Fruit fly (Drosophila melanogaster): ENCODE data around the gene msi.

The msi gene

DNA sequence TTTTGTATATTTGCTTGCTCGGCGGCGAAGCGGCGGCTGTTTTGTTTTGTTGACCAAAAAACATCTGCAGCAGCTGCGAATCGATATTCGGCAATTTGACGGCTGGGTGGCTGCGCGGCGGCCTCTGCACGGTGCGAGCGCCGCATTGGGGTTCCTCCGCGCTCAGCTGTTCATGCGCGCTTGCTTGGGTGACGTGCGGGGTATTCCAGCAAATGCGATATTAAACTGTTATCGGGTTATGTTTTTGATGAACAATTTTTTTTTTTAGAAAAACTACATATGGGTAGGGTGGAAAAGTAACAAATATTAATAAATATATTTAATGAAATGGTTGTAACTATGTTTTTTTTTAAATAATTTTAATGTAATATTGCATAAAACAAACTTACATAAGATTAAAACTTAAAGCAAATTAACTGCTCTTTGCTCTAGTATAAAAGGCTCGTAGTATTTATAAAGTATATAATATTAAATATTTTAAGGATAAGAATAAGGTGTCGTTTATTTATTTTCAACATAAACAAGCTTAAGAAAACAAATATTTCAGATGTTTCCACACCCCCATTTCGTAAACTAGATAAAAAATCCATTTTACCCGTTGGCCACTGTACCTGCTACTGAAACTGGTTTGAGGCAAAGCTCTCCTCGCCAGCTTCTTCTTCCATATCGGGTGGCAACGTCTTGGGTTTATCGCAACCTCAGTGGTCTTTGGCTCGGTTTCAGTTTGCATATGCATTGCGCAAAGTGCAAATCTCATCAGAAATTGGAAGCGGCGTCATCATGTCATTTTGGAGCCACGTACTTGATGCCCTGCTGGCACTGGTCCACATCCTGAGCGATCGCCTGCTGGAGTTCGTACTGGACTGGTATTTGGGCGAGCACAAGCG, 24.9 kb upstream of the msi start, which contains the start of the genes Gnpat and CG5112 (continued):
- TF ChIP-seq CG2120 (GFP tag; optimal IDR thresholded peaks at IDR 0.05), result peak; percentile 79
- TF ChIP-seq CG13424 (tag; optimal IDR thresholded peaks at IDR 0.05), result peak; percentile 86
- TF ChIP-seq ERR (GFP tag; optimal IDR thresholded peaks at IDR 0.05), result no peak
- TF ChIP-seq lbe (GFP tag; optimal IDR thresholded peaks at IDR 0.05), result no peak
- peak; percentile 49 for TF ChIP-seq CG9727 (GFP tag; optimal IDR thresholded peaks at IDR 0.05)
- TF ChIP-seq CG2202 (tag; optimal IDR thresholded peaks at IDR 0.05), result no peak
- peak; percentile 80 for TF ChIP-seq stwl (tag; optimal IDR thresholded peaks at IDR 0.05)
- TF ChIP-seq CG12769 (tag; optimal IDR thresholded peaks at IDR 0.05), result peak; percentile 50
- peak; percentile 50 for TF ChIP-seq az2 (GFP tag; optimal IDR thresholded peaks at IDR 0.05)
- TF ChIP-seq chinmo (GFP tag; IDR thresholded peaks at IDR 0.05; ENCODE audit: partially characterized antibody), result no peak
- no peak for TF ChIP-seq jing (GFP tag; optimal IDR thresholded peaks at IDR 0.05)
- TF ChIP-seq HLHmδ (GFP tag; optimal IDR thresholded peaks at IDR 0.05), result peak; percentile 78
- TF ChIP-seq CG10979 (tag; optimal IDR thresholded peaks at IDR 0.05), result peak; percentile 37
- peak; percentile 48 for TF ChIP-seq nau (GFP tag; optimal IDR thresholded peaks at IDR 0.05)
- TF ChIP-seq CG7271 (tag; optimal IDR thresholded peaks at IDR 0.05), result no peak
- peak; percentile 25 for TF ChIP-seq CG6254 (GFP tag; optimal IDR thresholded peaks at IDR 0.05)
- TF ChIP-seq CG32772 (GFP tag; IDR thresholded peaks at IDR 0.05), result peak; percentile 40
- TF ChIP-seq Six4 (GFP tag; optimal IDR thresholded peaks at IDR 0.05), result peak; percentile 36
- peak; percentile 50 for TF ChIP-seq CG7786 (GFP tag; optimal IDR thresholded peaks at IDR 0.05)
- TF ChIP-seq vfl (GFP tag; optimal IDR thresholded peaks at IDR 0.05), result peak; percentile 14
- 0 out of 2 replicates have a peak, but pooled peaks have one; percentile 16 for TF ChIP-seq Poxn (GFP tag; IDR thresholded peaks at IDR 0.05)
- TF ChIP-seq row (GFP tag; IDR thresholded peaks at IDR 0.05), result peak; percentile 92
- TF ChIP-seq sr (GFP tag; IDR thresholded peaks at IDR 0.05), result peak; percentile 62; the same call in 1 of the 3 replicates
- TF ChIP-seq cas (GFP tag; IDR thresholded peaks at IDR 0.05), result peak; percentile 68
- TF ChIP-seq Fer3 (tag; optimal IDR thresholded peaks at IDR 0.05), result peak; percentile 46
- peak; percentile 34 for TF ChIP-seq Sox100B (GFP tag; optimal IDR thresholded peaks at IDR 0.05)
- peak; percentile 47 for TF ChIP-seq lab (GFP tag; optimal IDR thresholded peaks at IDR 0.05)
- TF ChIP-seq sisA (GFP tag; IDR thresholded peaks at IDR 0.05), result peak; percentile 76
- TF ChIP-seq Mrtf (GFP tag; IDR thresholded peaks at IDR 0.05), result peak; percentile 80
- TF ChIP-seq CG43689 (GFP tag; IDR thresholded peaks at IDR 0.05), result peak; percentile 42; the same call in 1 of the 2 replicates
- peak; percentile 46 for TF ChIP-seq D19A (tag; optimal IDR thresholded peaks at IDR 0.05)
- TF ChIP-seq Lhr (GFP tag; optimal IDR thresholded peaks at IDR 0.05), result no peak
- TF ChIP-seq ken (GFP tag; IDR thresholded peaks at IDR 0.05), result peak; percentile 92
- TF ChIP-seq tap (tag; optimal IDR thresholded peaks at IDR 0.05), result no peak
- TF ChIP-seq CG6683 (GFP tag; optimal IDR thresholded peaks at IDR 0.05), result no peak
- TF ChIP-seq unpg (GFP tag; optimal IDR thresholded peaks at IDR 0.05), result peak; percentile 54
- peak; percentile 67 for TF ChIP-seq CG3995 (GFP tag; optimal IDR thresholded peaks at IDR 0.05)
- TF ChIP-seq CG6791 (GFP tag; IDR thresholded peaks at IDR 0.05; ENCODE audit: partially characterized antibody), result peak; percentile 80
- 0 out of 3 replicates have a peak, but pooled peaks have one; percentile 38 for TF ChIP-seq so (GFP tag; IDR thresholded peaks at IDR 0.05)
- peak; percentile 65 for TF ChIP-seq BEAF-32 (GFP tag; optimal IDR thresholded peaks at IDR 0.05)
- TF ChIP-seq CG16779 (GFP tag; IDR thresholded peaks at IDR 0.05), result peak; percentile 63
- no peak for TF ChIP-seq gt (GFP tag; IDR thresholded peaks at IDR 0.05)
- TF ChIP-seq CkIIα-i1 (GFP tag; IDR thresholded peaks at IDR 0.05), result no peak
- TF ChIP-seq CG4730 (GFP tag; IDR thresholded peaks at IDR 0.05), result peak; percentile 38; the same call in 1 of the 2 replicates
- peak; percentile 67 for TF ChIP-seq sens (GFP tag)
- peak; percentile 1 for TF ChIP-seq fd3F (GFP tag; optimal IDR thresholded peaks at IDR 0.05)
- peak; percentile 99 for TF ChIP-seq onecut (GFP tag; IDR thresholded peaks at IDR 0.05)
- peak; percentile 64 for TF ChIP-seq caup (GFP tag; optimal IDR thresholded peaks at IDR 0.05; ENCODE audit: severe bottlenecking)
